Worm (Caenorhabditis elegans) whole organism, mixed stage, embryonic: ENCODE measurements around the gene srh-266.

ENCODE experiments used
- M03D4.4 ChIP-seq: sonication (generic microtip); optimal IDR thresholded peaks from 2 replicates; lab custom pipeline; 2017; ENCODE audit warnings: mild to moderate bottlenecking, missing genetic modification characterization, missing compliant biosample characterization
- ceh-39 ChIP-seq: fragments of 150-350 bp; optimal IDR thresholded peaks from 2 replicates; lab custom pipeline; 2014; ENCODE audit warnings: missing biosample characterization, missing genetic modification characterization
- elt-3 ChIP-seq: fragments of 150-350 bp; optimal IDR thresholded peaks from 2 replicates; lab custom pipeline; 2014; ENCODE audit warnings: missing biosample characterization, missing genetic modification characterization
- mab-5 ChIP-seq: fragments of 150-350 bp; optimal IDR thresholded peaks from 2 replicates; lab custom pipeline; 2014; ENCODE audit warnings: missing biosample characterization, missing genetic modification characterization
- nhr-12 ChIP-seq: fragments of 150-350 bp; optimal IDR thresholded peaks from 2 replicates; lab custom pipeline; 2014; ENCODE audit warnings: missing biosample characterization, missing genetic modification characterization
- nhr-2 ChIP-seq: fragments of 150-350 bp; optimal IDR thresholded peaks from 2 replicates; lab custom pipeline; 2014; ENCODE audit warnings: missing biosample characterization, missing genetic modification characterization
- nhr-237 ChIP-seq: fragments of 150-350 bp; optimal IDR thresholded peaks from 2 replicates; lab custom pipeline; 2014; ENCODE audit warnings: missing biosample characterization, missing genetic modification characterization
- nhr-76 ChIP-seq: sonication (generic microtip); optimal IDR thresholded peaks from 2 replicates; lab custom pipeline; 2017; ENCODE audit warnings: missing biosample characterization, missing genetic modification characterization
- pha-4 ChIP-seq: fragments of 150-350 bp; optimal IDR thresholded peaks from 2 replicates; lab custom pipeline; 2018; ENCODE audit warnings: missing biosample characterization, missing genetic modification reagents, missing genetic modification characterization
- snpc-4 ChIP-seq: fragments of 150-350 bp; optimal IDR thresholded peaks from 2 replicates; lab custom pipeline; 2014; ENCODE audit warnings: missing biosample characterization, missing genetic modification characterization
- unc-62 ChIP-seq: fragments of 150-350 bp; optimal IDR thresholded peaks from 2 replicates; lab custom pipeline; 2014; ENCODE audit warnings: missing biosample characterization, missing genetic modification reagents, missing genetic modification characterization
- ztf-11 ChIP-seq: fragments of 150-350 bp; optimal IDR thresholded peaks from 2 replicates; lab custom pipeline; 2014; ENCODE audit warnings: missing biosample characterization, missing genetic modification characterization

DNA sequence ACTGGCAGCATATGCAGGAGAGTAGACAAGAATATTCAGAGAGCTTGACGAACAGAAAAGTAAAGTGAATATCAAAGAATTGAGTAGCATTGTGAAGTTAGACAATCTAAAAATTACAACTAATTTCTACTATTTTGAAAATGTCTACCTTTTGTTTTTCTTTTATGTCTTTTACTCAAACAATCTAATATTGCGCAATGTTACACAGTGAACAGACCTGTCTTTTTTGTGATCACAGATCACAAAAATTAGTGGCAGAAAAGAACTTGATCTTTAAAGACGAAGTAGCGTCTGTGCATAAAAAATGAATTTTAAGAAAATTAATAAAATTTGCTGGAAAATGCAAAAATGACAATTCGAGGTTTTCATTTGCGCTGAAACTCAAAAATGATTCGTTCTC lies 34.5 kb downstream of the srh-266 start:
- TF ChIP-seq nhr-237 (tag; lab: Kevin White, UChicago), result no peak
- no peak for TF ChIP-seq snpc-4 (tag; lab: Kevin White, UChicago)
- TF ChIP-seq ceh-39 (tag; lab: Kevin White, UChicago), result no peak
- TF ChIP-seq mab-5, result no peak
- TF ChIP-seq nhr-76, result no peak
- TF ChIP-seq M03D4.4 (tag; lab: Kevin White, UChicago), result no peak
- no peak for TF ChIP-seq unc-62 (GFP tag; lab: Kevin White, UChicago)
- TF ChIP-seq nhr-12, result no peak
- no peak for TF ChIP-seq pha-4 (tag; lab: Kevin White, UChicago)
- TF ChIP-seq elt-3 (tag; lab: Kevin White, UChicago), result no peak
- TF ChIP-seq ztf-11 (tag; lab: Kevin White, UChicago), result no peak
- TF ChIP-seq nhr-2 (tag; lab: Kevin White, UChicago), result no peak
